Worm (Caenorhabditis elegans): ENCODE measurements around the gene F21H12.3.

- TF ChIP-seq lin-15B (tag; optimal IDR thresholded peaks at IDR 0.05) (no peak), sptf-1 (tag; optimal IDR thresholded peaks at IDR 0.05) (no peak), grh-1 (GFP tag; IDR thresholded peaks at IDR 0.05) (no peak), ceh-82 (tag; optimal IDR thresholded peaks at IDR 0.05) (no peak), unc-130 (tag; optimal IDR thresholded peaks at IDR 0.05) (no peak), mep-1 (tag; optimal IDR thresholded peaks at IDR 0.05) (no peak), egl-13 (tag; optimal IDR thresholded peaks at IDR 0.05) (no peak), mdl-1 (tag; optimal IDR thresholded peaks at IDR 0.05) (no peak), rnt-1 (tag; optimal IDR thresholded peaks at IDR 0.05) (no peak), fos-1 (tag; optimal IDR thresholded peaks at IDR 0.05) (no peak), nhr-77 (tag; optimal IDR thresholded peaks at IDR 0.05) (no peak), hlh-4 (tag; optimal IDR thresholded peaks at IDR 0.05) (no peak), unc-62 (GFP tag; optimal IDR thresholded peaks at IDR 0.05) (no peak), ama-1 (optimal IDR thresholded peaks at IDR 0.05) (no peak)
These were observed 32.6 kb downstream of the F21H12.3 start for ce11 chrII:6115283-6115682.

Measured in whole organism, L1 larva.